Worm (Caenorhabditis elegans) whole organism, early embryonic: ENCODE measurements around the gene dpy-7.
A peak's percentile ranks its signal among the peaks of the same experiment; 100 is the strongest.

ENCODE experiments used
- B0310.2 ChIP-seq: sonication (generic microtip); optimal IDR thresholded peaks from 2 replicates; lab custom pipeline; 2016; ENCODE audit warnings: mild to moderate bottlenecking, missing genetic modification characterization, missing compliant biosample characterization
- F13C5.2 ChIP-seq: sonication (generic microtip); optimal IDR thresholded peaks from 2 replicates; lab custom pipeline; 2017; ENCODE audit warnings: mild to moderate bottlenecking, missing genetic modification characterization, inconsistent platforms, missing compliant biosample characterization
- aly-1 ChIP-seq: sonication (generic microtip); optimal IDR thresholded peaks from 2 replicates; lab custom pipeline; 2016; ENCODE audit warnings: missing genetic modification characterization, missing compliant biosample characterization
- ama-1 ChIP-seq: fragments of 150-350 bp; optimal IDR thresholded peaks from 2 replicates; lab custom pipeline; 2014
- ceh-13 ChIP-seq: fragments of 200-800 bp; sonication (Bioruptor generic); optimal IDR thresholded peaks from 2 replicates; lab custom pipeline; 2018; ENCODE audit warnings: mild to moderate bottlenecking, missing genetic modification characterization, missing compliant biosample characterization
- ceh-36 ChIP-seq: sonication (generic microtip); optimal IDR thresholded peaks from 2 replicates; lab custom pipeline; 2016; ENCODE audit warnings: missing genetic modification characterization, inconsistent platforms, missing compliant biosample characterization
- ets-7 ChIP-seq: sonication (generic microtip); optimal IDR thresholded peaks from 2 replicates; lab custom pipeline; 2016; ENCODE audit warnings: missing genotype, missing genetic modification characterization, missing compliant biosample characterization
- flt-1 ChIP-seq: fragments of 200-800 bp; sonication (Bioruptor generic); IDR thresholded peaks from 2 replicates; pipeline ENCODE4 v1.3.6; 2022; ENCODE audit warnings: missing genetic modification characterization, missing compliant biosample characterization
- hmbx-1 ChIP-seq: sonication (generic microtip); optimal IDR thresholded peaks from 2 replicates; lab custom pipeline; 2016; ENCODE audit warnings: mild to moderate bottlenecking, missing genetic modification characterization, missing compliant biosample characterization
- hmg-4 ChIP-seq: fragments of 200-800 bp; sonication (Bioruptor generic); optimal IDR thresholded peaks from 2 replicates; lab custom pipeline; 2018; ENCODE audit warnings: mild to moderate bottlenecking, missing genetic modification characterization, missing compliant biosample characterization
- hnd-1 ChIP-seq: sonication (generic microtip); optimal IDR thresholded peaks from 2 replicates; lab custom pipeline; 2016; ENCODE audit warnings: missing genetic modification characterization, missing compliant biosample characterization
- pes-1 ChIP-seq: fragments of 200-800 bp; sonication (Bioruptor generic); IDR thresholded peaks from 2 replicates; pipeline ENCODE4 v1.3.6; 2022; ENCODE audit warnings: missing genetic modification reagents, missing genetic modification characterization, missing compliant biosample characterization
- scrt-1 ChIP-seq: fragments of 200-800 bp; sonication (Bioruptor generic); IDR thresholded peaks from 2 replicates; pipeline ENCODE4 v1.3.6; 2022; ENCODE audit warnings: missing genetic modification characterization, missing compliant biosample characterization
- sea-1 ChIP-seq: fragments of 200-800 bp; sonication (Bioruptor generic); conservative IDR thresholded peaks from 2 replicates; pipeline ENCODE4 v1.3.6; 2022; ENCODE audit warnings: missing genetic modification characterization, missing compliant biosample characterization
- tbx-11 ChIP-seq: fragments of 200-800 bp; sonication (Bioruptor generic); IDR thresholded peaks from 2 replicates; pipeline ENCODE4 v1.3.6; 2022; ENCODE audit warnings: missing genetic modification characterization, missing compliant biosample characterization
- tbx-37 ChIP-seq: fragments of 200-800 bp; sonication (Bioruptor generic); conservative IDR thresholded peaks from 2 replicates; pipeline ENCODE4 v1.3.6; 2022; ENCODE audit warnings: missing genetic modification reagents, missing genetic modification characterization, missing compliant biosample characterization
- tra-4 ChIP-seq: sonication (generic microtip); optimal IDR thresholded peaks from 2 replicates; lab custom pipeline; 2017; ENCODE audit warnings: missing genetic modification characterization, missing compliant biosample characterization

dpy-7 gene

DNA sequence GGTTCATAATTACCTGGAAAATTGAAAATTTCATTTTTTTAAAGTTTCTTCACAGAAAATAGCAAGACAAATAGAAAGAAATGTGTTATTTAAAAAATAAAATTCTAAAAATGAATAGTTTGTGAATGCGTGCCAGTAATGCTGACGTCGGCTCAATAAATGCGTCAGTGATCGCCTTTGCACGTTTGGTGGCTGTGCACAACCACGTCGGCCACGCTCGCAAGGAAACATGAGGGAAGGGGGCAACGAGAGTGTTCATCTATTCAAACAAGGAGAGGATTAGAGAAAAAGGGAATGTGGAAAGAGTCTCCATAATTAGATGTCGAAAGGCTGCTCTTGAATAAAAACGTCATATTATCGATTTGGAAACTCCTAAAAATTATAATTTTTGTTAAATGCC, 36.6 kb downstream of the dpy-7 start, which contains the start of gene uggt-1:
TSS of gene uggt-1 (minus strand) at position 13 of the 400 bp plus-strand sequence.
- TF ChIP-seq tra-4 (tag; lab: Kevin White, UChicago) (no peak), F13C5.2 (peak; percentile 85), flt-1 (peak; percentile 26; the same call in 1 of the 2 replicates), sea-1 (GFP tag; lab: Robert Waterston, UW) (peak; percentile 71), ama-1 (no peak), tbx-37 (GFP tag; lab: Robert Waterston, UW) (no peak), hmbx-1 (tag; lab: Kevin White, UChicago) (no peak), hmg-4 (GFP tag; lab: Kevin White, UChicago) (peak; percentile 83), B0310.2 (tag; lab: Kevin White, UChicago) (no peak), aly-1 (tag; lab: Kevin White, UChicago) (no peak), tbx-11 (GFP tag; lab: Robert Waterston, UW) (no peak), hnd-1 (tag; lab: Kevin White, UChicago) (no peak), ets-7 (no peak), ceh-36 (peak; percentile 64), scrt-1 (GFP tag; lab: Robert Waterston, UW) (no peak), pes-1 (GFP tag; lab: Robert Waterston, UW) (no peak), ceh-13 (no peak)

- TF ChIP-seq scrt-1 (GFP tag; lab: Robert Waterston, UW) (no peak), hmbx-1 (tag; lab: Kevin White, UChicago) (no peak), pes-1 (GFP tag; lab: Robert Waterston, UW) (no peak), aly-1 (tag; lab: Kevin White, UChicago) (no peak), sea-1 (GFP tag; lab: Robert Waterston, UW) (no peak), hmg-4 (GFP tag; lab: Kevin White, UChicago) (no peak), ceh-36 (no peak), tbx-37 (GFP tag; lab: Robert Waterston, UW) (no peak), hnd-1 (tag; lab: Kevin White, UChicago) (no peak), tra-4 (tag; lab: Kevin White, UChicago) (no peak), F13C5.2 (no peak), tbx-11 (GFP tag; lab: Robert Waterston, UW) (no peak)
Measured at ce11 chrX:7495491-7495890, 42.1 kb downstream of the dpy-7 start, which contains the start of gene try-14. Gene try-14 (minus strand): TSS chrX:7495591.

- TF ChIP-seq flt-1, result no peak
- no peak for TF ChIP-seq ceh-13
- no peak for TF ChIP-seq scrt-1 (GFP tag; lab: Robert Waterston, UW)
- TF ChIP-seq ets-7, result no peak
- no peak for TF ChIP-seq B0310.2 (tag; lab: Kevin White, UChicago)
- TF ChIP-seq tra-4 (tag; lab: Kevin White, UChicago), result no peak
- no peak for TF ChIP-seq aly-1 (tag; lab: Kevin White, UChicago)
- TF ChIP-seq tbx-11 (GFP tag; lab: Robert Waterston, UW), result no peak
Measured at ce11 chrX:7493020-7493419, 44.6 kb downstream of the dpy-7 start, which contains the start of gene F48E3.2. Gene F48E3.2 (minus strand): TSS chrX:7493120.

DNA sequence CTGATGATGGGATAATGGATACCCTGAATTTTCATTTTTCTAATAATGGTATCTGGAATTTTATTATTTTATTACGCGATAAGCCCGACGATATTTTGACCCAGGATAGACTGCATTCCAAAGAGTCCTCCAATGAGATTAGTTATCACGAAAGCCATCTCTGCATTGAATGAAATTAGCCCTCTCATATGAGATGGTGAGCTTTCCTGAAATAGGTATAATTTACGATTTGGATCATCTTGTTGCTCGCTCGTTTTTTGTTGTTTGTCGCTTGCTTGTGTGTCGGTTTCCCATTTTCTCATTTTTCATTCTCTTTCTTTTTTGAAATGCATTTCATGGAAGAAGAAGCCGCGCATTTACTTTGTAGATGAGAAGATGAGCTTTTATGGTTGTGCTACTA, 46.1 kb downstream of the dpy-7 start:
- TF ChIP-seq flt-1 (no peak), tbx-11 (GFP tag; lab: Robert Waterston, UW) (no peak), aly-1 (tag; lab: Kevin White, UChicago) (no peak), tbx-37 (GFP tag; lab: Robert Waterston, UW) (no peak), hmg-4 (GFP tag; lab: Kevin White, UChicago) (no peak)
